Fruit fly (Drosophila melanogaster) whole organism, embryonic: Measurements from ENCODE around the gene CG15347.
A peak's percentile ranks its signal among the peaks of the same experiment; 100 is the strongest.

Experiments used
- ATbp ChIP-seq: fragments of 200-800 bp; sonication (Bioruptor generic); optimal IDR thresholded peaks from 2 replicates; lab custom pipeline; 2017; ENCODE audit warnings: missing biosample characterization, mild to moderate bottlenecking, missing genetic modification characterization, missing genetic modification reagents
- Antp ChIP-seq: fragments of 200-800 bp; sonication (Bioruptor generic); optimal IDR thresholded peaks from 3 replicates; lab custom pipeline; 2016; ENCODE audit warnings: missing biosample characterization, missing genetic modification characterization
- CG10366 ChIP-seq: fragments of 200-800 bp; sonication (Bioruptor generic); IDR thresholded peaks from 2 replicates; pipeline ENCODE4 v1.3.6; 2022; ENCODE audit warnings: missing biosample characterization, missing genetic modification characterization
- CG10431 ChIP-seq: fragments of 200-800 bp; sonication (Bioruptor generic); optimal IDR thresholded peaks from 3 replicates; lab custom pipeline; 2018; ENCODE audit warnings: missing biosample characterization, mild to moderate bottlenecking, missing genetic modification characterization
- CG11723 ChIP-seq: fragments of 200-800 bp; sonication (Bioruptor generic); optimal IDR thresholded peaks from 2 replicates; lab custom pipeline; 2017; ENCODE audit warnings: missing biosample characterization, mild to moderate bottlenecking, missing genetic modification characterization
- CG12299 ChIP-seq: fragments of 200-800 bp; sonication (Bioruptor generic); optimal IDR thresholded peaks from 2 replicates; lab custom pipeline; 2018; ENCODE audit warnings: missing biosample characterization, mild to moderate bottlenecking, missing genetic modification characterization
- CG12659 ChIP-seq: fragments of 200-800 bp; sonication (Bioruptor generic); optimal IDR thresholded peaks from 3 replicates; lab custom pipeline; 2017; ENCODE audit warnings: mild to moderate bottlenecking, missing biosample characterization, missing genetic modification reagents, missing genetic modification characterization
- CG12942 ChIP-seq: fragments of 200-800 bp; sonication (Bioruptor generic); optimal IDR thresholded peaks from 3 replicates; lab custom pipeline; 2016; ENCODE audit warnings: missing biosample characterization, missing genetic modification characterization
- CG14667 ChIP-seq: fragments of 200-800 bp; sonication (Bioruptor generic); IDR thresholded peaks from 2 replicates; pipeline ENCODE4 v1.3.6; 2022; ENCODE audit warnings: missing biosample characterization, missing genetic modification characterization
- CG15696 ChIP-seq: fragments of 200-800 bp; sonication (Bioruptor generic); optimal IDR thresholded peaks from 2 replicates; lab custom pipeline; 2019; ENCODE audit warnings: missing biosample characterization, mild to moderate bottlenecking, missing genetic modification characterization, moderate library complexity
- CG30403 ChIP-seq: fragments of 200-800 bp; sonication (Bioruptor generic); optimal IDR thresholded peaks from 3 replicates; lab custom pipeline; 2016; ENCODE audit warnings: missing biosample characterization, missing genetic modification characterization
- CG31388 ChIP-seq: fragments of 200-800 bp; sonication (Bioruptor generic); optimal IDR thresholded peaks from 2 replicates; lab custom pipeline; 2016; ENCODE audit warnings: missing biosample characterization, missing genetic modification characterization
- CG4424 ChIP-seq: fragments of 200-800 bp; sonication (Bioruptor generic); optimal IDR thresholded peaks from 3 replicates; lab custom pipeline; 2016; ENCODE audit warnings: missing biosample characterization, missing genetic modification characterization
- CG4854 ChIP-seq: fragments of 200-800 bp; sonication (Bioruptor generic); optimal IDR thresholded peaks from 2 replicates; lab custom pipeline; 2016; ENCODE audit warnings: missing biosample characterization, missing genetic modification characterization, inconsistent platforms
- CG6272 ChIP-seq: fragments of 200-800 bp; sonication (Bioruptor generic); IDR thresholded peaks from 2 replicates; pipeline ENCODE4 v1.3.6; 2022; ENCODE audit warnings: missing biosample characterization, missing genetic modification characterization
- CG8290 ChIP-seq, 3 experiments: fragments of 200-800 bp; sonication (Bioruptor generic); optimal IDR thresholded peaks; 2 replicates each; lab custom pipeline; 2016 to 2019; ENCODE audit warnings: missing biosample characterization in 3 of 3, missing genetic modification characterization in 3 of 3, mild to moderate bottlenecking in 2 of 3, moderate library complexity in 1 of 3
- CG8478 ChIP-seq: fragments of >200 bp; optimal IDR thresholded peaks from 2 replicates; lab custom pipeline; 2018
- CG9727 ChIP-seq: fragments of 200-800 bp; sonication (Bioruptor generic); optimal IDR thresholded peaks from 3 replicates; lab custom pipeline; 2017; ENCODE audit warnings: missing biosample characterization, mild to moderate bottlenecking, missing genetic modification characterization
- D ChIP-seq, 2 experiments: fragments of 200-800 bp in 1 of 2; fragments of >200 bp in 1 of 2; sonication (Bioruptor generic) in 1 of 2; optimal IDR thresholded peaks; 2 replicates in 1 of 2; 3 replicates in 1 of 2; lab custom pipeline; 2017; ENCODE audit warnings: mild to moderate bottlenecking in 1 of 2, missing biosample characterization in 1 of 2, missing genetic modification characterization in 1 of 2, missing genetic modification reagents in 1 of 2
- Deaf1 ChIP-seq: fragments of 200-800 bp; optimal IDR thresholded peaks from 3 replicates; lab custom pipeline; 2019; ENCODE audit warnings: missing biosample characterization, mild to moderate bottlenecking, missing genetic modification characterization, moderate library complexity
- Dip3 ChIP-seq: fragments of 200-800 bp; sonication (Bioruptor generic); optimal IDR thresholded peaks from 3 replicates; lab custom pipeline; 2016; ENCODE audit warnings: missing biosample characterization, missing genetic modification characterization
- Dp ChIP-seq: fragments of 200-800 bp; sonication (Bioruptor generic); optimal IDR thresholded peaks from 2 replicates; lab custom pipeline; 2018; ENCODE audit warnings: missing biosample characterization, mild to moderate bottlenecking, missing genetic modification characterization, moderate library complexity
- H15 ChIP-seq: fragments of 200-800 bp; sonication (Bioruptor generic); IDR thresholded peaks from 3 replicates; pipeline ENCODE4 v1.3.6; 2022; ENCODE audit warnings: missing biosample characterization, missing genetic modification characterization
- Hmr ChIP-seq: fragments of 200-800 bp; sonication (Bioruptor generic); optimal IDR thresholded peaks from 3 replicates; lab custom pipeline; 2017; ENCODE audit warnings: mild to moderate bottlenecking, missing biosample characterization, missing genetic modification reagents, missing genetic modification characterization
- Lim3 ChIP-seq: fragments of 200-800 bp; sonication (Bioruptor generic); IDR thresholded peaks from 2 replicates; pipeline ENCODE4 v1.3.6; 2022; ENCODE audit warnings: missing biosample characterization, missing genetic modification characterization
- Lpt ChIP-seq: fragments of >200 bp; optimal IDR thresholded peaks from 2 replicates; lab custom pipeline; 2018; ENCODE audit warnings: missing biosample characterization, missing genetic modification characterization
- Meics ChIP-seq: fragments of 200-800 bp; sonication (Bioruptor generic); optimal IDR thresholded peaks from 2 replicates; lab custom pipeline; 2017; ENCODE audit warnings: missing biosample characterization, mild to moderate bottlenecking, missing genetic modification characterization
- Rfx ChIP-seq: fragments of 200-800 bp; sonication (Bioruptor generic); IDR thresholded peaks from 2 replicates; pipeline ENCODE4 v1.3.6; 2022; ENCODE audit warnings: missing biosample characterization, missing genetic modification characterization
- Ssrp ChIP-seq: fragments of 200-800 bp; sonication (Bioruptor generic); optimal IDR thresholded peaks from 2 replicates; lab custom pipeline; 2018; ENCODE audit warnings: missing biosample characterization, mild to moderate bottlenecking, missing genetic modification characterization, moderate library complexity
- Usf ChIP-seq: fragments of 200-800 bp; sonication (Bioruptor generic); optimal IDR thresholded peaks from 2 replicates; lab custom pipeline; 2017; ENCODE audit warnings: missing genotype, missing biosample characterization, missing genetic modification characterization
- btn ChIP-seq: fragments of 200-800 bp; sonication (Bioruptor generic); optimal IDR thresholded peaks from 2 replicates; lab custom pipeline; 2016; ENCODE audit warnings: missing biosample characterization, missing genetic modification characterization
- corto ChIP-seq: fragments of 200-800 bp; sonication (Bioruptor generic); optimal IDR thresholded peaks from 2 replicates; lab custom pipeline; 2016; ENCODE audit warnings: missing biosample characterization, mild to moderate bottlenecking, missing genetic modification characterization, moderate library complexity
- dati ChIP-seq: fragments of 200-800 bp; sonication (Bioruptor generic); IDR thresholded peaks from 2 replicates; pipeline ENCODE4 v1.3.6; 2022; ENCODE audit warnings: missing biosample characterization, missing genetic modification characterization
- dm ChIP-seq: fragments of 200-800 bp; sonication (Bioruptor generic); optimal IDR thresholded peaks from 3 replicates; lab custom pipeline; 2016; ENCODE audit warnings: missing biosample characterization, missing genetic modification characterization
- eyg ChIP-seq: fragments of 200-800 bp; sonication (Bioruptor generic); optimal IDR thresholded peaks from 3 replicates; lab custom pipeline; 2016; ENCODE audit warnings: missing biosample characterization, missing genetic modification characterization
- fd102C ChIP-seq: fragments of 200-800 bp; sonication (Bioruptor generic); optimal IDR thresholded peaks from 2 replicates; lab custom pipeline; 2018; ENCODE audit warnings: missing biosample characterization, mild to moderate bottlenecking, missing genetic modification characterization, moderate library complexity
- gcm2 ChIP-seq: fragments of 200-800 bp; sonication (Bioruptor generic); optimal IDR thresholded peaks from 2 replicates; lab custom pipeline; 2016; ENCODE audit warnings: missing biosample characterization, missing genetic modification characterization
- gfzf ChIP-seq: fragments of 200-800 bp; sonication (Bioruptor generic); optimal IDR thresholded peaks from 2 replicates; lab custom pipeline; 2016; ENCODE audit warnings: missing biosample characterization, mild to moderate bottlenecking, missing genetic modification characterization, moderate library complexity
- hb ChIP-seq: fragments of 200-800 bp; sonication (Bioruptor generic); IDR thresholded peaks from 3 replicates; pipeline ENCODE4 v1.3.6; 2022; ENCODE audit warnings: missing biosample characterization, missing genetic modification characterization; ENCODE audit not compliant: partially characterized antibody
- jing ChIP-seq: fragments of 200-800 bp; sonication (Bioruptor generic); optimal IDR thresholded peaks from 2 replicates; lab custom pipeline; 2018; ENCODE audit warnings: missing biosample characterization, mild to moderate bottlenecking, missing genetic modification characterization
- jumu ChIP-seq: fragments of 200-800 bp; sonication (Bioruptor generic); optimal IDR thresholded peaks from 3 replicates; lab custom pipeline; 2016; ENCODE audit warnings: missing biosample characterization, missing genetic modification characterization
- kni ChIP-seq: fragments of 200-800 bp; sonication (Bioruptor generic); optimal IDR thresholded peaks from 3 replicates; lab custom pipeline; 2017; ENCODE audit warnings: mild to moderate bottlenecking, missing biosample characterization, missing genetic modification reagents, missing genetic modification characterization
- lbe ChIP-seq: fragments of 200-800 bp; sonication (Bioruptor generic); optimal IDR thresholded peaks from 2 replicates; lab custom pipeline; 2016; ENCODE audit warnings: missing biosample characterization, mild to moderate bottlenecking, missing genetic modification characterization
- lilli ChIP-seq: fragments of 200-800 bp; sonication (Bioruptor generic); optimal IDR thresholded peaks from 3 replicates; lab custom pipeline; 2016; ENCODE audit warnings: missing biosample characterization, missing genetic modification characterization
- pho ChIP-seq: fragments of 200-800 bp; sonication (Bioruptor generic); optimal IDR thresholded peaks from 2 replicates; lab custom pipeline; 2016; ENCODE audit warnings: missing biosample characterization, missing genetic modification characterization
- pnt ChIP-seq: fragments of 200-800 bp; sonication (Bioruptor generic); optimal IDR thresholded peaks from 3 replicates; lab custom pipeline; 2016; ENCODE audit warnings: missing biosample characterization, missing genetic modification characterization
- ttk ChIP-seq: fragments of 200-800 bp; sonication (Bioruptor generic); IDR thresholded peaks from 2 replicates; pipeline ENCODE4 v2.1.2; 2022; ENCODE audit warnings: missing biosample characterization, missing genetic modification characterization
- unc-4 ChIP-seq: fragments of 200-800 bp; sonication (Bioruptor generic); IDR thresholded peaks from 2 replicates; pipeline ENCODE4 v1.3.6; 2022; ENCODE audit warnings: missing biosample characterization, missing genetic modification characterization; ENCODE audit not compliant: partially characterized antibody
- yki ChIP-seq: fragments of >200 bp; optimal IDR thresholded peaks from 3 replicates; lab custom pipeline; 2018

CG15347 gene

DNA sequence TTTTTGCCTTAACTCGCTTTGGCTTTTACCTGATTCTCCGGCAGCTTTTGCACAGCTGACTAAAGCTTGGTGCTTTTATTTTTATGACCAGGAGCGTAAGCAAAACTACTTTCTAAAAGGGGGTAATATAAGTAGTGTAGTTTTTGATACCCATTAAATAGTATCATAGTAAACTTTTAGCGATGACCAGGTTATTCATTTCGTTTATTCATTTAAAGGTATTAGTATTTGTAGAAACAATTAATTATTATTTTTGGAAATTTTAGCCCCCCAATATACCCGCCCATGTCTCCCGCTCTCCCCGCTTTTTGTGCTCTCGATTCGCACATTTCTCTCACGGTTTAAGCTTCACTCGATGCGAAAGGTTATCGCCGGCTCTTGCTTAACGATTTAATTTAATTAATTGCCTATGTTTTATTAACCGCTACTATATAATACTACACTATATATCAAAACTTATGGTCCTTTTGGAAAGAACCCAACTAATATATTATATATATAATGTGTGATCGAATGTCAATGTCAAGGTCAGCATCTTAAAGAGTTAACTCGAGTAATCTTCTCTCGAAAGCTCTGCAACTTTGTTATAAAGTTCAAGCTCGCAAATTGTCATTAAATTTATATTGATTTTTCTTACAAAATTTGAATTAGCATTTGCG lies 3.8 kb upstream of the CG15347 start, which contains the start of gene Sptr (continued):
- TF ChIP-seq btn (GFP tag; lab: Kevin White, UChicago): no peak
- peak; percentile 59 for TF ChIP-seq pnt (GFP tag; lab: Kevin White, UChicago)
- peak; percentile 89 for TF ChIP-seq CG6272
- peak; percentile 79 for TF ChIP-seq Dip3 (GFP tag; lab: Kevin White, UChicago)
- TF ChIP-seq H15 (GFP tag; lab: Robert Waterston, UW): peak; percentile 90
- peak; percentile 69 for TF ChIP-seq Usf
- TF ChIP-seq fd102C (GFP tag; lab: Kevin White, UChicago): no peak
- TF ChIP-seq lbe (GFP tag; lab: Kevin White, UChicago): peak; percentile 88
- peak; percentile 55 for TF ChIP-seq jumu (GFP tag; lab: Kevin White, UChicago)
- TF ChIP-seq hb (GFP tag; lab: Robert Waterston, UW): no peak
- TF ChIP-seq Deaf1 (tag; lab: Kevin White, UChicago): peak; percentile 67
- TF ChIP-seq gfzf (GFP tag; lab: Kevin White, UChicago): no peak
- TF ChIP-seq jing (GFP tag; lab: Kevin White, UChicago): peak; percentile 66
- no peak for TF ChIP-seq unc-4
- peak; percentile 70 for TF ChIP-seq Ssrp (tag; lab: Kevin White, UChicago)
- peak; percentile 42; the same call in 1 of the 2 replicates for TF ChIP-seq Lim3 (GFP tag; lab: Robert Waterston, UW)
- peak; percentile 90 for TF ChIP-seq corto
- TF ChIP-seq CG10431 (GFP tag; lab: Kevin White, UChicago): no peak
- peak; percentile 20 for TF ChIP-seq CG8290 (GFP tag; optimal IDR thresholded peaks at IDR 0.05; lab: Kevin White, UChicago)
- peak in 1 of 2 experiments; percentile 80 for TF ChIP-seq CG8290 (tag; optimal IDR thresholded peaks at IDR 0.05; lab: Kevin White, UChicago)
- peak; percentile 72 for TF ChIP-seq CG4854
- peak; percentile 28 for TF ChIP-seq dm
- no peak for TF ChIP-seq gcm2 (GFP tag; lab: Kevin White, UChicago)
- TF ChIP-seq kni (GFP tag; lab: Kevin White, UChicago): no peak
- TF ChIP-seq Rfx (GFP tag; lab: Robert Waterston, UW): peak; percentile 96
- TF ChIP-seq Meics (GFP tag; lab: Kevin White, UChicago): peak; percentile 94
- peak; percentile 77 for TF ChIP-seq CG14667 (GFP tag; lab: Robert Waterston, UW)
- peak; percentile 67 for TF ChIP-seq eyg (GFP tag; lab: Kevin White, UChicago)
- TF ChIP-seq ATbp: peak; percentile 80
- TF ChIP-seq lilli (GFP tag; lab: Kevin White, UChicago): peak; percentile 92
- TF ChIP-seq CG11723 (GFP tag; lab: Kevin White, UChicago): peak; percentile 68
- TF ChIP-seq ttk (GFP tag; lab: Robert Waterston, UW): peak; percentile 82
- peak; percentile 90 for TF ChIP-seq CG30403
- peak; percentile 90 for TF ChIP-seq CG12299
- TF ChIP-seq Hmr: peak; percentile 96
- TF ChIP-seq CG12659 (GFP tag; lab: Kevin White, UChicago): peak; percentile 92
- TF ChIP-seq dati: 0 out of 2 replicates have a peak, but pooled peaks have one; percentile 6
- peak; percentile 74 for TF ChIP-seq CG12942
- peak; percentile 22 for TF ChIP-seq CG31388 (GFP tag; lab: Kevin White, UChicago)
- no peak for TF ChIP-seq Dp (GFP tag; lab: Kevin White, UChicago)
- no peak for TF ChIP-seq CG8478 (lab: Kevin White, UChicago)
- TF ChIP-seq Antp: peak; percentile 64
- peak; percentile 87 for TF ChIP-seq CG10366 (GFP tag; lab: Robert Waterston, UW)
- TF ChIP-seq pho: peak; percentile 83
- no peak for TF ChIP-seq Lpt (GFP tag; lab: Kevin White, UChicago)
- peak; percentile 41 for TF ChIP-seq CG15696
- no peak for TF ChIP-seq D (optimal IDR thresholded peaks at IDR 0.05; lab: Kevin White, UChicago)
- TF ChIP-seq D (GFP tag; optimal IDR thresholded peaks at IDR 0.05; lab: Kevin White, UChicago): peak; percentile 57
- no peak for TF ChIP-seq yki
- peak; percentile 74 for TF ChIP-seq CG4424 (GFP tag; lab: Kevin White, UChicago)
- TF ChIP-seq CG9727 (GFP tag; lab: Kevin White, UChicago): peak; percentile 86
